Worm (Caenorhabditis elegans) whole organism, early embryonic: ENCODE data around the gene irld-28.

Source experiments
- F13C5.2 ChIP-seq: sonication (generic microtip); optimal IDR thresholded peaks from 2 replicates; lab custom pipeline; 2017; ENCODE audit warnings: mild to moderate bottlenecking, missing genetic modification characterization, inconsistent platforms, missing compliant biosample characterization
- aly-1 ChIP-seq: sonication (generic microtip); optimal IDR thresholded peaks from 2 replicates; lab custom pipeline; 2016; ENCODE audit warnings: missing genetic modification characterization, missing compliant biosample characterization
- ama-1 ChIP-seq: fragments of 150-350 bp; optimal IDR thresholded peaks from 2 replicates; lab custom pipeline; 2014
- ceh-13 ChIP-seq: fragments of 200-800 bp; sonication (Bioruptor generic); optimal IDR thresholded peaks from 2 replicates; lab custom pipeline; 2018; ENCODE audit warnings: mild to moderate bottlenecking, missing genetic modification characterization, missing compliant biosample characterization
- ceh-36 ChIP-seq: sonication (generic microtip); optimal IDR thresholded peaks from 2 replicates; lab custom pipeline; 2016; ENCODE audit warnings: missing genetic modification characterization, inconsistent platforms, missing compliant biosample characterization
- ets-7 ChIP-seq: sonication (generic microtip); optimal IDR thresholded peaks from 2 replicates; lab custom pipeline; 2016; ENCODE audit warnings: missing genotype, missing genetic modification characterization, missing compliant biosample characterization
- flt-1 ChIP-seq: fragments of 200-800 bp; sonication (Bioruptor generic); IDR thresholded peaks from 2 replicates; pipeline ENCODE4 v1.3.6; 2022; ENCODE audit warnings: missing genetic modification characterization, missing compliant biosample characterization
- hmbx-1 ChIP-seq: sonication (generic microtip); optimal IDR thresholded peaks from 2 replicates; lab custom pipeline; 2016; ENCODE audit warnings: mild to moderate bottlenecking, missing genetic modification characterization, missing compliant biosample characterization
- hmg-4 ChIP-seq: fragments of 200-800 bp; sonication (Bioruptor generic); optimal IDR thresholded peaks from 2 replicates; lab custom pipeline; 2018; ENCODE audit warnings: mild to moderate bottlenecking, missing genetic modification characterization, missing compliant biosample characterization
- hnd-1 ChIP-seq: sonication (generic microtip); optimal IDR thresholded peaks from 2 replicates; lab custom pipeline; 2016; ENCODE audit warnings: missing genetic modification characterization, missing compliant biosample characterization
- pes-1 ChIP-seq: fragments of 200-800 bp; sonication (Bioruptor generic); IDR thresholded peaks from 2 replicates; pipeline ENCODE4 v1.3.6; 2022; ENCODE audit warnings: missing genetic modification reagents, missing genetic modification characterization, missing compliant biosample characterization
- tbx-11 ChIP-seq: fragments of 200-800 bp; sonication (Bioruptor generic); IDR thresholded peaks from 2 replicates; pipeline ENCODE4 v1.3.6; 2022; ENCODE audit warnings: missing genetic modification characterization, missing compliant biosample characterization
- tra-4 ChIP-seq: sonication (generic microtip); optimal IDR thresholded peaks from 2 replicates; lab custom pipeline; 2017; ENCODE audit warnings: missing genetic modification characterization, missing compliant biosample characterization

ce11 chrV:2341285-2341684 is 5.2 kb upstream of the irld-28 start, which contains the start of gene irld-30:
- TF ChIP-seq aly-1 (tag; lab: Kevin White, UChicago) (no peak), hnd-1 (tag; lab: Kevin White, UChicago) (no peak), tbx-11 (GFP tag; lab: Robert Waterston, UW) (no peak), tra-4 (tag; lab: Kevin White, UChicago) (no peak), ama-1 (lab: Kevin White, UChicago) (no peak), pes-1 (no peak), hmbx-1 (tag; lab: Kevin White, UChicago) (no peak), hmg-4 (no peak), F13C5.2 (tag; lab: Kevin White, UChicago) (no peak), ets-7 (tag; lab: Kevin White, UChicago) (no peak), ceh-13 (no peak), flt-1 (GFP tag; lab: Robert Waterston, UW) (no peak), ceh-36 (tag; lab: Kevin White, UChicago) (no peak)
